Worm (Caenorhabditis elegans) whole organism, L4 larva: ENCODE measurements around the gene xbx-6.

ENCODE experiments used
- ZK546.5 ChIP-seq, 2 experiments: sonication (generic microtip); optimal IDR thresholded peaks; 2 replicates each; lab custom pipeline; 2017; ENCODE audit warnings: missing biosample characterization in 2 of 2, missing genetic modification characterization in 2 of 2
- aly-2 ChIP-seq: sonication (generic microtip); optimal IDR thresholded peaks from 2 replicates; lab custom pipeline; 2018; ENCODE audit warnings: missing biosample characterization, missing genetic modification characterization
- attf-4 ChIP-seq: sonication (generic microtip); optimal IDR thresholded peaks from 3 replicates; lab custom pipeline; 2017; ENCODE audit warnings: missing biosample characterization, missing genetic modification characterization
- mxl-3 ChIP-seq: fragments of 200-800 bp; sonication (Bioruptor generic); optimal IDR thresholded peaks from 2 replicates; lab custom pipeline; 2018; ENCODE audit warnings: mild to moderate bottlenecking, missing genetic modification characterization, missing compliant biosample characterization
- nhr-11 ChIP-seq: fragments of 150-350 bp; optimal IDR thresholded peaks from 2 replicates; lab custom pipeline; 2014; ENCODE audit warnings: missing biosample characterization, missing genetic modification characterization

DNA sequence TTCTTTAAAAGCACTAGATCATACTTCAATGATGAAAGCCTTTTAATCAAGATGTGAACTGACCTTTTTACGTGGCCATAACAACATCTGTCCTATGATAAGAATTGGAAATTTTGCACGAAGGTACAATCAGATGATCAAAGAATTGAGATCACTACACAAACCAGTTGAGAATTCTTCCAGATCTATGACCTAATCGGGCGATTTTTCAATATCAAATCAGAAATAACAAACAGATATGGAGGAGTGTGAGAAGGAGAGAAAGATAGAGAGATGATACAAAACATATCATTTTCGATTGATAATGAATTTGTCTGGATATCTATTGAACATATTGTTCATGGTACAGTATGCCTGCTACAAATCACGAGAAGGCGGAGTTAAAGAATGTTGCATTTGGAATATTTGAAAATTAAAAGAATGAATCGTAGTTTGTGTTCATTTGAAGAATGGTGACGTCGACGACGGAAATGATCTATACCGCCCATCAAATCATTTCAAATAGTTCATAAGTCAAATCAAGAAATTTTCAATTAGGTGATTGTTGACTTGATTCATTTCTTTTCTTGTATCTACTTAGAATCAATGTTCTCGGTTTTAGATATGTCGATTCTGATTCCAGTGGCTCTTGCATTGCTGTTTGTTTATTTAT is 48.6 kb upstream of the xbx-6 start, which contains the start of gene cyp-29A4:
- TF ChIP-seq mxl-3 (GFP tag; lab: Kevin White, UChicago), result no peak
- no peak for TF ChIP-seq aly-2 (tag; lab: Kevin White, UChicago)
- TF ChIP-seq ZK546.5 (tag; optimal IDR thresholded peaks at IDR 0.05; lab: Kevin White, UChicago), result no peak
- no peak for TF ChIP-seq nhr-11 (tag; lab: Kevin White, UChicago)
- no peak for TF ChIP-seq attf-4 (tag; lab: Kevin White, UChicago)
